Fruit fly (Drosophila melanogaster) whole organism, embryonic: ENCODE measurements around the gene CG14628.

ENCODE experiments used
- Adf1 ChIP-seq: fragments of 200-800 bp; sonication (Bioruptor generic); IDR thresholded peaks from 2 replicates; pipeline ENCODE4 v1.3.6; 2022; ENCODE audit warnings: missing biosample characterization, missing genetic modification characterization
- Aef1 ChIP-seq: fragments of 200-800 bp; sonication (Bioruptor generic); IDR thresholded peaks from 3 replicates; pipeline ENCODE4 v1.3.6; 2022; ENCODE audit warnings: missing biosample characterization, missing genetic modification characterization
- CG11093 ChIP-seq: fragments of 200-800 bp; sonication (Bioruptor generic); IDR thresholded peaks from 3 replicates; pipeline ENCODE4 v1.3.6; 2022; ENCODE audit warnings: missing biosample characterization, missing genetic modification characterization
- CG11398 ChIP-seq: fragments of 200-800 bp; sonication (Bioruptor generic); optimal IDR thresholded peaks from 2 replicates; lab custom pipeline; 2016; ENCODE audit warnings: missing biosample characterization, missing genetic modification characterization
- CG12769 ChIP-seq: fragments of 200-800 bp; sonication (Bioruptor generic); optimal IDR thresholded peaks from 2 replicates; lab custom pipeline; 2019; ENCODE audit warnings: missing biosample characterization, mild to moderate bottlenecking, missing genetic modification characterization, moderate library complexity
- CG13296 ChIP-seq: fragments of 200-800 bp; sonication (Bioruptor generic); optimal IDR thresholded peaks from 3 replicates; lab custom pipeline; 2018; ENCODE audit warnings: missing biosample characterization, mild to moderate bottlenecking, missing genetic modification characterization
- CG13775 ChIP-seq: fragments of 200-800 bp; sonication (Bioruptor generic); optimal IDR thresholded peaks from 3 replicates; lab custom pipeline; 2017; ENCODE audit warnings: missing biosample characterization, mild to moderate bottlenecking, missing genetic modification characterization
- CG13894 ChIP-seq: fragments of 200-800 bp; sonication (Bioruptor generic); optimal IDR thresholded peaks from 3 replicates; lab custom pipeline; 2018; ENCODE audit warnings: missing biosample characterization, mild to moderate bottlenecking, missing genetic modification characterization, moderate library complexity
- CG1529 ChIP-seq: fragments of 200-800 bp; sonication (Bioruptor generic); optimal IDR thresholded peaks from 3 replicates; lab custom pipeline; 2018; ENCODE audit warnings: missing biosample characterization, missing genetic modification characterization
- CG17802 ChIP-seq: fragments of 200-800 bp; sonication (Bioruptor generic); optimal IDR thresholded peaks from 2 replicates; lab custom pipeline; 2018; ENCODE audit warnings: missing biosample characterization, mild to moderate bottlenecking, missing genetic modification characterization, moderate library complexity
- CG17829 ChIP-seq: fragments of 200-800 bp; optimal IDR thresholded peaks from 2 replicates; lab custom pipeline; 2019; ENCODE audit warnings: missing biosample characterization, mild to moderate bottlenecking, missing genetic modification characterization, moderate library complexity
- CG17912 ChIP-seq: fragments of 200-800 bp; sonication (Bioruptor generic); optimal IDR thresholded peaks from 2 replicates; lab custom pipeline; 2018; ENCODE audit warnings: missing biosample characterization, mild to moderate bottlenecking, missing genetic modification characterization
- CG1792 ChIP-seq: fragments of 200-800 bp; sonication (Bioruptor generic); optimal IDR thresholded peaks from 2 replicates; lab custom pipeline; 2016; ENCODE audit warnings: missing biosample characterization, missing genetic modification characterization
- CG2875 ChIP-seq: fragments of 200-800 bp; sonication (Bioruptor generic); optimal IDR thresholded peaks from 2 replicates; lab custom pipeline; 2017; ENCODE audit warnings: missing biosample characterization, mild to moderate bottlenecking, missing genetic modification characterization, missing genetic modification reagents
- CG3065 ChIP-seq: fragments of 200-800 bp; sonication (Bioruptor generic); optimal IDR thresholded peaks from 2 replicates; lab custom pipeline; 2016; ENCODE audit warnings: missing biosample characterization, missing genetic modification characterization
- CG32772 ChIP-seq: fragments of 200-800 bp; sonication (Bioruptor generic); IDR thresholded peaks from 2 replicates; pipeline ENCODE4 v1.3.6; 2022; ENCODE audit warnings: missing biosample characterization, missing genetic modification characterization
- CG4617 ChIP-seq: fragments of 200-800 bp; sonication (Bioruptor generic); optimal IDR thresholded peaks from 3 replicates; lab custom pipeline; 2016; ENCODE audit warnings: missing biosample characterization, missing genetic modification characterization, borderline replicate concordance
- CG6854 ChIP-seq: fragments of 200-800 bp; sonication (Bioruptor generic); optimal IDR thresholded peaks from 3 replicates; lab custom pipeline; 2017; ENCODE audit warnings: missing biosample characterization, mild to moderate bottlenecking, missing genetic modification characterization
- CG7556 ChIP-seq: fragments of 200-800 bp; sonication (Bioruptor generic); optimal IDR thresholded peaks from 2 replicates; lab custom pipeline; 2017; ENCODE audit warnings: missing biosample characterization, mild to moderate bottlenecking, missing genetic modification characterization
- CG7963 ChIP-seq: fragments of 200-800 bp; sonication (Bioruptor generic); IDR thresholded peaks from 3 replicates; pipeline ENCODE4 v1.3.6; 2022; ENCODE audit warnings: missing biosample characterization, missing genetic modification characterization; ENCODE audit not compliant: partially characterized antibody
- CG9215 ChIP-seq: fragments of 200-800 bp; sonication (Bioruptor generic); IDR thresholded peaks from 2 replicates; pipeline ENCODE4 v1.3.6; 2022; ENCODE audit warnings: missing biosample characterization, missing genetic modification characterization
- CG9817 ChIP-seq: fragments of 200-800 bp; sonication (Bioruptor generic); optimal IDR thresholded peaks from 2 replicates; lab custom pipeline; 2018; ENCODE audit warnings: missing biosample characterization, mild to moderate bottlenecking, missing genetic modification characterization, moderate library complexity
- Dll ChIP-seq: fragments of 200-800 bp; sonication (Bioruptor generic); IDR thresholded peaks from 4 replicates; pipeline ENCODE4 v1.3.6; 2022; ENCODE audit warnings: missing biosample characterization, missing genetic modification characterization; ENCODE audit not compliant: partially characterized antibody
- Fer1 ChIP-seq: fragments of 200-800 bp; sonication (Bioruptor generic); optimal IDR thresholded peaks from 2 replicates; lab custom pipeline; 2017; ENCODE audit warnings: missing biosample characterization, mild to moderate bottlenecking, missing genetic modification characterization
- H2.0 ChIP-seq: fragments of 200-800 bp; sonication (Bioruptor generic); IDR thresholded peaks from 2 replicates; pipeline ENCODE4 v1.3.6; 2022; ENCODE audit warnings: missing biosample characterization, missing genetic modification characterization
- Hmx ChIP-seq: fragments of 200-800 bp; sonication (Bioruptor generic); optimal IDR thresholded peaks from 2 replicates; lab custom pipeline; 2016; ENCODE audit warnings: missing biosample characterization, missing genetic modification characterization
- Lim3 ChIP-seq: fragments of 200-800 bp; sonication (Bioruptor generic); IDR thresholded peaks from 2 replicates; pipeline ENCODE4 v1.3.6; 2022; ENCODE audit warnings: missing biosample characterization, missing genetic modification characterization
- Med ChIP-seq: fragments of 200-800 bp; sonication (Bioruptor generic); peaks from one replicate; lab custom pipeline; 2016; ENCODE audit warnings: missing biosample characterization, missing genetic modification characterization, mild to moderate bottlenecking, inconsistent platforms, moderate library complexity
- ab ChIP-seq: fragments of 200-800 bp; sonication (Bioruptor generic); optimal IDR thresholded peaks from 2 replicates; lab custom pipeline; 2016; ENCODE audit warnings: missing biosample characterization, missing genetic modification characterization
- ac ChIP-seq: fragments of 200-800 bp; sonication (Bioruptor generic); optimal IDR thresholded peaks from 3 replicates; lab custom pipeline; 2017; ENCODE audit warnings: missing biosample characterization, mild to moderate bottlenecking, missing genetic modification characterization
- ase ChIP-seq: fragments of 200-800 bp; sonication (Bioruptor generic); IDR thresholded peaks from 3 replicates; pipeline ENCODE4 v1.3.6; 2022; ENCODE audit warnings: missing biosample characterization, missing genetic modification characterization
- ash1 ChIP-seq: fragments of 200-800 bp; sonication (Bioruptor generic); optimal IDR thresholded peaks from 2 replicates; lab custom pipeline; 2018; ENCODE audit warnings: missing biosample characterization, mild to moderate bottlenecking, missing genetic modification characterization
- bcd ChIP-seq: fragments of 200-800 bp; sonication (Bioruptor generic); optimal IDR thresholded peaks from 2 replicates; lab custom pipeline; 2017; ENCODE audit warnings: missing biosample characterization, mild to moderate bottlenecking, missing genetic modification characterization
- disco-r ChIP-seq: fragments of 200-800 bp; sonication (Bioruptor generic); optimal IDR thresholded peaks from 2 replicates; lab custom pipeline; 2016; ENCODE audit warnings: missing biosample characterization, missing genetic modification characterization
- dysf ChIP-seq: fragments of 200-800 bp; sonication (Bioruptor generic); IDR thresholded peaks from 3 replicates; pipeline ENCODE4 v1.3.6; 2022; ENCODE audit warnings: missing biosample characterization, missing genetic modification characterization
- exex ChIP-seq: fragments of 200-800 bp; sonication (Bioruptor generic); optimal IDR thresholded peaks from 4 replicates; lab custom pipeline; 2018; ENCODE audit warnings: missing biosample characterization, mild to moderate bottlenecking, missing genetic modification characterization, moderate library complexity
- grn ChIP-seq: fragments of 200-800 bp; sonication (Bioruptor generic); optimal IDR thresholded peaks from 3 replicates; lab custom pipeline; 2017; ENCODE audit warnings: missing biosample characterization, missing genetic modification characterization
- gro ChIP-seq: fragments of 200-800 bp; sonication (Bioruptor generic); optimal IDR thresholded peaks from 2 replicates; lab custom pipeline; 2016; ENCODE audit warnings: missing biosample characterization, missing genetic modification characterization
- gt ChIP-seq: fragments of 200-800 bp; sonication (Bioruptor generic); IDR thresholded peaks from 2 replicates; pipeline ENCODE4 v1.3.6; 2022; ENCODE audit warnings: missing biosample characterization, missing genetic modification characterization
- hth ChIP-seq: fragments of >200 bp; optimal IDR thresholded peaks from 2 replicates; lab custom pipeline; 2017; ENCODE audit warnings: inconsistent platforms
- nom ChIP-seq: fragments of 200-800 bp; sonication (Bioruptor generic); optimal IDR thresholded peaks from 2 replicates; lab custom pipeline; 2017; ENCODE audit warnings: missing biosample characterization, missing genetic modification characterization, mild to moderate bottlenecking, moderate library complexity, missing genetic modification reagents
- pan ChIP-seq, 4 experiments: fragments of >200 bp in 3 of 4; fragments of 200-800 bp in 1 of 4; sonication (Bioruptor generic) in 1 of 4; optimal IDR thresholded peaks in 3 of 4; IDR thresholded peaks in 1 of 4; 2 replicates each; pipeline versions ENCODE4 v1.3.6 to Lab custom; 2017 to 2022; ENCODE audit warnings: missing biosample characterization in 2 of 4, missing genetic modification characterization in 2 of 4, mixed read lengths in 1 of 4
- sc ChIP-seq, 3 experiments: fragments of >200 bp in 2 of 3; fragments of 200-800 bp in 1 of 3; sonication (Bioruptor generic) in 1 of 3; optimal IDR thresholded peaks; 2 replicates in 2 of 3; 3 replicates in 1 of 3; lab custom pipeline; 2017; ENCODE audit warnings: mild to moderate bottlenecking in 1 of 3, missing biosample characterization in 1 of 3, missing genetic modification characterization in 1 of 3, missing genetic modification reagents in 1 of 3
- seq ChIP-seq: fragments of 200-800 bp; sonication (Bioruptor generic); IDR thresholded peaks from 2 replicates; pipeline ENCODE4 v1.3.6; 2022; ENCODE audit warnings: missing biosample characterization, missing genetic modification characterization
- sna ChIP-seq: fragments of 200-800 bp; sonication (Bioruptor generic); IDR thresholded peaks from 2 replicates; pipeline ENCODE4 v1.3.6; 2022; ENCODE audit warnings: missing biosample characterization, missing genetic modification characterization; ENCODE audit not compliant: partially characterized antibody
- tap ChIP-seq: fragments of 200-800 bp; optimal IDR thresholded peaks from 3 replicates; lab custom pipeline; 2019; ENCODE audit warnings: missing biosample characterization, mild to moderate bottlenecking, missing genetic modification characterization, moderate library complexity
- tna ChIP-seq: fragments of 200-800 bp; sonication (Bioruptor generic); IDR thresholded peaks from 2 replicates; pipeline ENCODE4 v1.3.6; 2022; ENCODE audit warnings: missing biosample characterization, missing genetic modification characterization; ENCODE audit not compliant: partially characterized antibody
- zfh1 ChIP-seq: fragments of 200-800 bp; sonication (Bioruptor generic); IDR thresholded peaks from 3 replicates; pipeline ENCODE4 v1.3.6; 2022; ENCODE audit warnings: missing biosample characterization, missing genetic modification characterization
- zfh2 ChIP-seq: fragments of 200-800 bp; sonication (Bioruptor generic); optimal IDR thresholded peaks from 2 replicates; lab custom pipeline; 2016; ENCODE audit warnings: missing biosample characterization, missing genetic modification characterization

Gene CG14628

DNA sequence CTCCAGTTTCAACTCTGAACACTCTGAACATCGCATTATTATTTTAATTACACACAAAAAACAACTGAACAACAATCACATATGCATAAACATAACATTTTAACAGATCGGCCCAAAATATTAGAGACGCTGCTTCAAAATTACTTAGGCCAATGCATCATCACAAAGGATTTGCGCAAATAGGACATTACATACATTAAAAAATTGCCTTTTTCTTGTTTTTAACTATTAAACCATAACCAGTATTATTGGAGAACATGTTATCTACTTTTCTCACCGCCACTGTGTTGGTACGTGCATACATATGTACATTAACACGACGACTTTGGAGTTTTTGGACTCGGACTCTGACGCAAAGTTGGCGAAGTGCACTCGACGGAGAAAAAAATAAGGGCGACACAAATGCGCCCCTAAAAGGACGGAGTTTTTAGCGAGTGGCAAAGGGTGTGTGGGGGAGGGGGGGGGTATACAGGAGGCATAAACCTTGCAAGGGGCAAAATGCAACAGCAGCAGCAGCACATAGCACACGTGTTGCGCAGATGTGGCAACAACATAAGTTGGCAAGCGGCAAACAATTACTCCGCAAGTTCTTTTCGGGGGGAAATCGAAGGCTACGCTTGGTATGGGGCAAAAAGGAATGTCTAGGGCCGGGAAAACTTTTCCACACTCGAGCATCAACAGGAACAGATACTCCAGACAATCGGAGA lies 15.7 kb upstream of the CG14628 start (continued):
- TF ChIP-seq zfh1 (GFP tag; lab: Robert Waterston, UW) = peak; percentile 83
- TF ChIP-seq tap (tag; lab: Kevin White, UChicago) = peak; percentile 62
- peak; percentile 19 for TF ChIP-seq ab (GFP tag; lab: Kevin White, UChicago)
- TF ChIP-seq disco-r (GFP tag; lab: Kevin White, UChicago) = peak; percentile 10
- peak; percentile 59 for TF ChIP-seq CG17829 (tag; lab: Kevin White, UChicago)
- no peak for TF ChIP-seq CG7963 (GFP tag; lab: Robert Waterston, UW)
- TF ChIP-seq ase = peak; percentile 54; the same call in 1 of the 3 replicates
- no peak for TF ChIP-seq Hmx
- 0 out of 3 replicates have a peak, but pooled peaks have one; percentile 45 for TF ChIP-seq CG11093 (GFP tag; lab: Robert Waterston, UW)
- no peak for TF ChIP-seq Lim3 (GFP tag; lab: Robert Waterston, UW)
- TF ChIP-seq CG9215 = no peak
- peak; percentile 36 for TF ChIP-seq CG13775 (GFP tag; lab: Kevin White, UChicago)
- TF ChIP-seq Med (GFP tag; lab: Kevin White, UChicago) = peak; percentile 80
- no peak for TF ChIP-seq pan (optimal IDR thresholded peaks at IDR 0.05; lab: Kevin White, UChicago)
- TF ChIP-seq pan (GFP tag; optimal IDR thresholded peaks at IDR 0.05 in 1 of 2, IDR thresholded peaks at IDR 0.05 in 1 of 2) = peak in 1 of 2 experiments; percentile 78
- TF ChIP-seq gt (GFP tag; lab: Robert Waterston, UW) = 0 out of 2 replicates have a peak, but pooled peaks have one; percentile 11
- no peak for TF ChIP-seq Aef1
- no peak for TF ChIP-seq hth (lab: Kevin White, UChicago)
- TF ChIP-seq Dll (GFP tag; lab: Robert Waterston, UW) = no peak
- peak; percentile 48 for TF ChIP-seq CG7556 (GFP tag; lab: Kevin White, UChicago)
- TF ChIP-seq seq (GFP tag; lab: Robert Waterston, UW) = peak; percentile 78
- peak; percentile 41 for TF ChIP-seq bcd
- no peak for TF ChIP-seq gro (GFP tag; lab: Kevin White, UChicago)
- TF ChIP-seq H2.0 (GFP tag; lab: Robert Waterston, UW) = peak; percentile 60
- peak; percentile 63 for TF ChIP-seq CG32772 (GFP tag; lab: Robert Waterston, UW)
- no peak for TF ChIP-seq CG3065 (GFP tag; lab: Kevin White, UChicago)
- TF ChIP-seq CG1792 (GFP tag; lab: Kevin White, UChicago) = no peak
- TF ChIP-seq sna (GFP tag; lab: Robert Waterston, UW) = no peak
- peak; percentile 61 for TF ChIP-seq CG12769
- no peak for TF ChIP-seq ac (GFP tag; lab: Kevin White, UChicago)
- TF ChIP-seq CG9817 (tag; lab: Kevin White, UChicago) = no peak
- no peak for TF ChIP-seq CG17912 (GFP tag; lab: Kevin White, UChicago)
- no peak for TF ChIP-seq CG4617 (GFP tag; lab: Kevin White, UChicago)
- TF ChIP-seq tna (GFP tag; lab: Robert Waterston, UW) = no peak
- TF ChIP-seq Adf1 (GFP tag; lab: Robert Waterston, UW) = no peak
- TF ChIP-seq CG2875 (GFP tag; lab: Kevin White, UChicago) = peak; percentile 70
- peak; percentile 10 for TF ChIP-seq CG17802 (tag; lab: Kevin White, UChicago)
- no peak for TF ChIP-seq CG13296 (GFP tag; lab: Kevin White, UChicago)
- peak; percentile 11 for TF ChIP-seq CG11398 (GFP tag; lab: Kevin White, UChicago)
- TF ChIP-seq nom (GFP tag; lab: Kevin White, UChicago) = peak; percentile 49
- peak; percentile 61 for TF ChIP-seq CG1529
- no peak for TF ChIP-seq sc (optimal IDR thresholded peaks at IDR 0.05; lab: Kevin White, UChicago)
- TF ChIP-seq sc (GFP tag; optimal IDR thresholded peaks at IDR 0.05; lab: Kevin White, UChicago) = peak; percentile 50
- TF ChIP-seq ash1 (GFP tag; lab: Kevin White, UChicago) = no peak
- no peak for TF ChIP-seq grn (GFP tag; lab: Kevin White, UChicago)
- no peak for TF ChIP-seq zfh2 (GFP tag; lab: Kevin White, UChicago)
- no peak for TF ChIP-seq Fer1 (GFP tag; lab: Kevin White, UChicago)
- TF ChIP-seq exex = no peak
- no peak for TF ChIP-seq CG6854
- peak; percentile 62 for TF ChIP-seq dysf (GFP tag; lab: Robert Waterston, UW)
- no peak for TF ChIP-seq CG13894
